Fruit fly (Drosophila melanogaster) whole organism, embryonic: ENCODE results near the gene CG44005.

Experiments used
- PHDP ChIP-seq: fragments of 200-800 bp; sonication (Bioruptor generic); optimal IDR thresholded peaks from 3 replicates; lab custom pipeline; 2018; ENCODE audit warnings: missing biosample characterization, mild to moderate bottlenecking, missing genetic modification characterization, moderate library complexity
- gcm2 ChIP-seq: fragments of 200-800 bp; sonication (Bioruptor generic); optimal IDR thresholded peaks from 2 replicates; lab custom pipeline; 2016; ENCODE audit warnings: missing biosample characterization, missing genetic modification characterization
- lab ChIP-seq: fragments of 200-800 bp; sonication (Bioruptor generic); optimal IDR thresholded peaks from 3 replicates; lab custom pipeline; 2017; ENCODE audit warnings: missing biosample characterization, missing genetic modification characterization, mild to moderate bottlenecking, moderate library complexity, missing genetic modification reagents
- lola ChIP-seq, 3 experiments: fragments of >200 bp in 2 of 3; fragments of 200-800 bp in 1 of 3; sonication (Bioruptor generic) in 1 of 3; optimal IDR thresholded peaks; 2 replicates each; lab custom pipeline; 2017 to 2019; ENCODE audit warnings: missing biosample characterization in 3 of 3, missing genetic modification characterization in 3 of 3, mild to moderate bottlenecking in 1 of 3, moderate library complexity in 1 of 3
- p53 ChIP-seq: fragments of 200-800 bp; sonication (Bioruptor generic); optimal IDR thresholded peaks from 2 replicates; lab custom pipeline; 2016; ENCODE audit warnings: missing biosample characterization, missing genetic modification characterization

DNA sequence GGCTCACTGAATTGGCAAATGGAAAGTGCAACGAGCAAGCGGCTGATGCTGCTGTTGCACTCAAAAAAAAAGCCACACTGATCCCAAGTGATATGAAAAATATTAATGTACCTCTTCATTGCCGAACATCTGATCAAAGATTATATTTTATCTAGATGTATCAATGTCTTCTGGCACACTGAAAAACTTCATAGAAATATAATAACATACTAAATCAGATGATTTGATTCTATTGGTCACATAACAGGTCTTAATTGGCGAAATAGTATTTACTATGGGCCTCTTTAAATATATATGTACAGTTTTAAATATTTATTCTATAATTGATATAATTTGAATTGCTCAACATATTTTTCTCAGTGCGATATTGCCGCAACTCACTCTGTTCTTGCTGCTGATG, 24.8 kb upstream of the CG44005 start:
- no peak for TF ChIP-seq lola (GFP tag; optimal IDR thresholded peaks at IDR 0.05; lab: Kevin White, UChicago)
- TF ChIP-seq p53 (GFP tag; lab: Kevin White, UChicago), result no peak
- TF ChIP-seq PHDP, result no peak
- TF ChIP-seq gcm2, result no peak
- no peak for TF ChIP-seq lab (GFP tag; lab: Kevin White, UChicago)
